Worm (Caenorhabditis elegans): ENCODE data around the gene slfl-5.
A peak's percentile ranks its signal among the peaks of the same experiment; 100 is the strongest.

The slfl-5 gene

DNA sequence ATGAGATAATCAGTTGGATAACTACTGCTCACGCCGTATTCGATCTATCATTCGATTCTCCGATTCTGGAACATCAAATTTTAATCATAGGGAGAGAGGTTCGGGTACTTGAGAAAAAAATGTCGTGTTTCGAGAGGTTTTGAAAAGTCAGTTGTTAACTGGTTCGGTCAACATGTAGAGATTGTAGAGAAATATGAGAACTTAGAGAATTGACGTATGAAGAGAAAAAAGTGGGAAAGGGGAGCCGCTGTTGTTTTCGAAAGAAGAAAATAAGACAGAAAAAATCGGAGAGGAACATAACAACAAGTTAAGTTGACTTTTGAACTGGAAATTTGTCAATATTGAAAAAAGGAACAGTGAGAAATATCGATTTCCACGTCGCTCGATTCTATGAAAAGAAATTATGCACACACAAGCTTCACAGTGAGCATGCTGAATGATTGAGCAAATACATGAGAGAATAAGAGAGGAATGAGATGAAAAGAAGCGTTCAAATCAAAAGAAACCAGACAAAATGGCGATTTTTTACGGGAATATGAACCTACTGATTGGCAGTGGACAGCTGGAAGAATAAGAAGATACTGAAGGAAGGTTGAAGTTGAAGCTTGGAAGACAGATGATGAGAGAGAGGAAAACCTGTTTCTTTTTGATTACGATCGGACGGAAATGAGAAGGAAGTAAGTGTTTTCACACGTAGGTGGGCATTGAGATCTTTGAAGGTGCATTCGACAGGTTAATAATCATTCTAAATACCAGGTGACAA, at the start of gene slfl-5, which contains the start of the genes T04H1.13 and rad-50:
TSS of gene slfl-5 (minus strand) at position 65 of the 763 bp plus-strand sequence.
TSS of gene T04H1.13 (minus strand) at position 51 of the 763 bp plus-strand sequence.
TSS of gene rad-50 (plus strand) at position 667 of the 763 bp plus-strand sequence.
- TF ChIP-seq F13H6.1 (tag; optimal IDR thresholded peaks at IDR 0.05): peak; percentile 33
- no peak for TF ChIP-seq dmd-4 (tag; optimal IDR thresholded peaks at IDR 0.05)
- TF ChIP-seq lsy-2 (tag; optimal IDR thresholded peaks at IDR 0.05): no peak
- no peak for TF ChIP-seq aly-2 (tag; optimal IDR thresholded peaks at IDR 0.05)
- no peak for TF ChIP-seq lin-13 (GFP tag; optimal IDR thresholded peaks at IDR 0.05)
- TF ChIP-seq nhr-129 (tag; optimal IDR thresholded peaks at IDR 0.05): peak; percentile 32
- TF ChIP-seq sma-9 (GFP tag; optimal IDR thresholded peaks at IDR 0.05): peak; percentile 17
- no peak for TF ChIP-seq sma-9 (tag; optimal IDR thresholded peaks at IDR 0.05)

ce11 chrV:12294091-12294490, 49.2 kb upstream of the slfl-5 start:
- no peak for TF ChIP-seq nhr-129 (tag; optimal IDR thresholded peaks at IDR 0.05)
- TF ChIP-seq crh-2 (tag; optimal IDR thresholded peaks at IDR 0.05): no peak
- TF ChIP-seq mbf-1 (tag; optimal IDR thresholded peaks at IDR 0.05): no peak
- TF ChIP-seq ZK546.5 (tag; optimal IDR thresholded peaks at IDR 0.05): no peak
- TF ChIP-seq lin-11 (tag; optimal IDR thresholded peaks at IDR 0.05): no peak
- TF ChIP-seq nhr-6 (tag; optimal IDR thresholded peaks at IDR 0.05): no peak
- TF ChIP-seq nhr-11 (tag; optimal IDR thresholded peaks at IDR 0.05): no peak
- no peak for TF ChIP-seq ama-1 (optimal IDR thresholded peaks at IDR 0.05)
- no peak for TF ChIP-seq peb-1 (tag; optimal IDR thresholded peaks at IDR 0.05)
- no peak for TF ChIP-seq gmeb-1 (tag; optimal IDR thresholded peaks at IDR 0.05)
- TF ChIP-seq mab-5 (tag; optimal IDR thresholded peaks at IDR 0.05): peak; percentile 12
- TF ChIP-seq sma-9 (GFP tag; optimal IDR thresholded peaks at IDR 0.05): no peak
- TF ChIP-seq sma-9 (tag; optimal IDR thresholded peaks at IDR 0.05): no peak
- no peak for TF ChIP-seq elt-1 (tag; optimal IDR thresholded peaks at IDR 0.05)
- no peak for TF ChIP-seq zag-1 (tag; optimal IDR thresholded peaks at IDR 0.05)
- TF ChIP-seq lsy-2 (tag; optimal IDR thresholded peaks at IDR 0.05): no peak
- peak; percentile 61 for TF ChIP-seq sma-3 (GFP tag; optimal IDR thresholded peaks at IDR 0.05)
- TF ChIP-seq egl-27 (tag; optimal IDR thresholded peaks at IDR 0.05): peak; percentile 22
- no peak for TF ChIP-seq unc-39 (tag; optimal IDR thresholded peaks at IDR 0.05)
- TF ChIP-seq nhr-77 (tag; optimal IDR thresholded peaks at IDR 0.05): no peak
- no peak for TF ChIP-seq aly-2 (tag; optimal IDR thresholded peaks at IDR 0.05)
- TF ChIP-seq nhr-25 (tag; optimal IDR thresholded peaks at IDR 0.05): peak; percentile 28
- TF ChIP-seq ztf-11 (tag; optimal IDR thresholded peaks at IDR 0.05): no peak

ce11 chrV:12291587-12291986, 46.7 kb upstream of the slfl-5 start, which contains the start of the genes srpa-68 and srh-16:
srpa-68 (minus strand) TSS chrV:12291658.
srh-16 (plus strand) TSS chrV:12291861.
- peak; percentile 47 for TF ChIP-seq blmp-1 (tag; optimal IDR thresholded peaks at IDR 0.05; ENCODE audit: insufficient read depth)
- peak; percentile 91 for TF ChIP-seq C34F6.9 (tag; optimal IDR thresholded peaks at IDR 0.05)
- peak; percentile 99 for TF ChIP-seq gmeb-1 (tag; optimal IDR thresholded peaks at IDR 0.05)
- TF ChIP-seq crh-2 (tag; optimal IDR thresholded peaks at IDR 0.05): peak; percentile 91
- TF ChIP-seq elt-1 (tag; optimal IDR thresholded peaks at IDR 0.05): no peak
- peak; percentile 75 for TF ChIP-seq ceh-16 (tag; optimal IDR thresholded peaks at IDR 0.05)
- TF ChIP-seq peb-1 (tag; optimal IDR thresholded peaks at IDR 0.05): no peak
- TF ChIP-seq fos-1 (tag; optimal IDR thresholded peaks at IDR 0.05): peak; percentile 69
- TF ChIP-seq nhr-23 (tag; optimal IDR thresholded peaks at IDR 0.05): no peak
- TF ChIP-seq snpc-4 (tag; optimal IDR thresholded peaks at IDR 0.05): peak; percentile 74
- peak; percentile 45 for TF ChIP-seq dmd-4 (tag; optimal IDR thresholded peaks at IDR 0.05)
- TF ChIP-seq R02D3.7 (tag; optimal IDR thresholded peaks at IDR 0.05): peak; percentile 77
- TF ChIP-seq nhr-25 (tag; optimal IDR thresholded peaks at IDR 0.05): peak; percentile 88
- peak; percentile 56 for TF ChIP-seq nhr-129 (tag; optimal IDR thresholded peaks at IDR 0.05)
- peak; percentile 22 for TF ChIP-seq Y55F3AM.14 (GFP tag; optimal IDR thresholded peaks at IDR 0.05)
- TF ChIP-seq elt-3 (tag; optimal IDR thresholded peaks at IDR 0.05): no peak
- TF ChIP-seq nhr-11 (tag; optimal IDR thresholded peaks at IDR 0.05): no peak
- TF ChIP-seq unc-39 (tag; optimal IDR thresholded peaks at IDR 0.05): no peak
- TF ChIP-seq sem-4 (tag; optimal IDR thresholded peaks at IDR 0.05): peak; percentile 83
- TF ChIP-seq aly-2 (tag; optimal IDR thresholded peaks at IDR 0.05): no peak
- TF ChIP-seq sma-3 (GFP tag; optimal IDR thresholded peaks at IDR 0.05): peak; percentile 90
- TF ChIP-seq nhr-10 (tag; optimal IDR thresholded peaks at IDR 0.05): peak; percentile 70
- TF ChIP-seq alr-1 (tag; optimal IDR thresholded peaks at IDR 0.05): no peak
- peak; percentile 56 for TF ChIP-seq nhr-237 (tag; optimal IDR thresholded peaks at IDR 0.05)
- TF ChIP-seq mdl-1 (tag; optimal IDR thresholded peaks at IDR 0.05): no peak
- TF ChIP-seq ama-1 (optimal IDR thresholded peaks at IDR 0.05): peak; percentile 41
- peak; percentile 81 for TF ChIP-seq lin-13 (GFP tag; optimal IDR thresholded peaks at IDR 0.05)
- peak; percentile 65 for TF ChIP-seq egl-27 (tag; optimal IDR thresholded peaks at IDR 0.05)
- TF ChIP-seq zag-1 (tag; optimal IDR thresholded peaks at IDR 0.05): peak; percentile 37
- TF ChIP-seq ceh-82 (tag; optimal IDR thresholded peaks at IDR 0.05): peak; percentile 53
- TF ChIP-seq nhr-21 (tag; optimal IDR thresholded peaks at IDR 0.05): peak; percentile 79
- no peak for TF ChIP-seq nhr-12 (tag; optimal IDR thresholded peaks at IDR 0.05)
- TF ChIP-seq nhr-77 (tag; optimal IDR thresholded peaks at IDR 0.05): no peak
- peak; percentile 95 for TF ChIP-seq unc-55 (GFP tag; optimal IDR thresholded peaks at IDR 0.05)
- TF ChIP-seq ztf-11 (tag; optimal IDR thresholded peaks at IDR 0.05): no peak
- peak; percentile 61 for TF ChIP-seq ztf-4 (tag; optimal IDR thresholded peaks at IDR 0.05)
- TF ChIP-seq lin-11 (tag; optimal IDR thresholded peaks at IDR 0.05): peak; percentile 81
- TF ChIP-seq skn-1 (tag; optimal IDR thresholded peaks at IDR 0.05): no peak
- TF ChIP-seq mab-5 (tag; optimal IDR thresholded peaks at IDR 0.05): peak; percentile 93
- TF ChIP-seq ZK546.5 (tag; optimal IDR thresholded peaks at IDR 0.05): peak; percentile 26
